Worm (Caenorhabditis elegans) whole organism, L4 larva: ENCODE measurements around the gene inx-10.

Experiments
- D1046.2 ChIP-seq: fragments of 200-800 bp; sonication (Bioruptor generic); IDR thresholded peaks from 2 replicates; pipeline ENCODE4 v1.3.6; 2022; ENCODE audit warnings: missing genetic modification characterization, missing compliant biosample characterization
- F44E2.7 ChIP-seq: fragments of 200-800 bp; sonication (Bioruptor generic); IDR thresholded peaks from 2 replicates; pipeline ENCODE4 v2.1.2; 2022; ENCODE audit warnings: missing genetic modification characterization, missing compliant biosample characterization
- F49E8.2 ChIP-seq: sonication (generic microtip); optimal IDR thresholded peaks from 2 replicates; lab custom pipeline; 2016; ENCODE audit warnings: missing compliant biosample characterization, mild to moderate bottlenecking, missing genetic modification characterization, borderline replicate concordance
- R02D3.7 ChIP-seq: fragments of 150-350 bp; sonication (generic microtip); optimal IDR thresholded peaks from 3 replicates; lab custom pipeline; 2014; ENCODE audit warnings: missing biosample characterization, missing genetic modification characterization
- T26A8.4 ChIP-seq: fragments of 200-800 bp; sonication (Bioruptor generic); IDR thresholded peaks from 2 replicates; pipeline ENCODE4 v1.3.6; 2022; ENCODE audit warnings: missing genetic modification characterization, missing compliant biosample characterization
- Y105C5A.15 ChIP-seq: fragments of 200-800 bp; sonication (Bioruptor generic); IDR thresholded peaks from 2 replicates; pipeline ENCODE4 v1.3.6; 2022; ENCODE audit warnings: missing genetic modification characterization, missing compliant biosample characterization
- Y5F2A.4 ChIP-seq: fragments of 200-800 bp; sonication (Bioruptor generic); optimal IDR thresholded peaks from 2 replicates; lab custom pipeline; 2018; ENCODE audit warnings: mild to moderate bottlenecking, missing genetic modification characterization, missing compliant biosample characterization
- Y75B8A.6 ChIP-seq: fragments of 200-800 bp; sonication (Bioruptor generic); IDR thresholded peaks from 2 replicates; pipeline ENCODE4 v1.3.6; 2022; ENCODE audit warnings: missing genetic modification reagents, missing genetic modification characterization, missing compliant biosample characterization
- ZK546.5 ChIP-seq, 2 experiments: sonication (generic microtip); optimal IDR thresholded peaks; 2 replicates each; lab custom pipeline; 2017; ENCODE audit warnings: missing biosample characterization in 2 of 2, missing genetic modification characterization in 2 of 2
- aha-1 ChIP-seq: fragments of 150-350 bp; peaks from one replicate; lab custom pipeline; 2014; ENCODE audit warnings: missing biosample characterization, missing genetic modification characterization
- ama-1 ChIP-seq: fragments of 150-350 bp; optimal IDR thresholded peaks from 2 replicates; lab custom pipeline; 2014; ENCODE audit warnings: inconsistent platforms, mixed read lengths
- arid-1 ChIP-seq: fragments of 200-800 bp; sonication (Bioruptor generic); conservative IDR thresholded peaks from 2 replicates; pipeline ENCODE4 v1.3.6; 2022; ENCODE audit warnings: missing genetic modification reagents, missing genetic modification characterization, missing compliant biosample characterization
- ceh-62 ChIP-seq: sonication (generic microtip); optimal IDR thresholded peaks from 2 replicates; lab custom pipeline; 2017; ENCODE audit warnings: missing biosample characterization, missing genetic modification characterization
- ces-1 ChIP-seq: fragments of 150-350 bp; sonication (generic microtip); optimal IDR thresholded peaks from 4 replicates; lab custom pipeline; 2014; ENCODE audit warnings: missing biosample characterization, missing genetic modification reagents, missing genetic modification characterization
- cey-2 ChIP-seq: sonication (generic microtip); optimal IDR thresholded peaks from 3 replicates; lab custom pipeline; 2017; ENCODE audit warnings: missing genetic modification characterization, mild to moderate bottlenecking, missing compliant biosample characterization, antibody characterized with exemption, borderline replicate concordance; ENCODE audit not compliant: insufficient read depth
- daf-12 ChIP-seq: fragments of 150-350 bp; optimal IDR thresholded peaks from 2 replicates; lab custom pipeline; 2014; ENCODE audit warnings: missing biosample characterization, missing genetic modification reagents, missing genetic modification characterization
- hlh-11 ChIP-seq: fragments of 200-800 bp; sonication (Bioruptor generic); optimal IDR thresholded peaks from 2 replicates; lab custom pipeline; 2018; ENCODE audit warnings: mild to moderate bottlenecking, missing genetic modification characterization, missing compliant biosample characterization
- hlh-30 ChIP-seq: sonication (generic microtip); optimal IDR thresholded peaks from 2 replicates; lab custom pipeline; 2017; ENCODE audit warnings: antibody characterized with exemption, mild to moderate bottlenecking, missing genetic modification characterization, missing compliant biosample characterization; ENCODE audit not compliant: insufficient read depth
- lim-7 ChIP-seq: fragments of 200-800 bp; sonication (Bioruptor generic); IDR thresholded peaks from 2 replicates; pipeline ENCODE4 v1.3.6; 2022; ENCODE audit warnings: missing genetic modification characterization, missing compliant biosample characterization
- lin-39 ChIP-seq: fragments of 150-350 bp; optimal IDR thresholded peaks from 2 replicates; lab custom pipeline; 2014; ENCODE audit warnings: missing biosample characterization, missing genetic modification reagents, missing genetic modification characterization
- madf-5 ChIP-seq, 2 experiments: fragments of 200-800 bp; sonication (Bioruptor generic); IDR thresholded peaks; 2 replicates each; pipeline ENCODE4 v1.3.6; 2022; ENCODE audit warnings: missing compliant biosample characterization in 2 of 2, missing genetic modification characterization in 2 of 2
- madf-9 ChIP-seq: fragments of 200-800 bp; sonication (Bioruptor generic); conservative IDR thresholded peaks from 2 replicates; pipeline ENCODE4 v1.3.6; 2022; ENCODE audit warnings: missing genetic modification reagents, missing genetic modification characterization, missing compliant biosample characterization
- mdl-1 ChIP-seq, 2 experiments: fragments of 150-350 bp in 1 of 2; sonication (generic microtip) in 1 of 2; optimal IDR thresholded peaks; 2 replicates each; lab custom pipeline; 2014 to 2017; ENCODE audit warnings: missing biosample characterization in 2 of 2, missing genetic modification characterization in 2 of 2
- mep-1 ChIP-seq: fragments of 150-350 bp; sonication (generic microtip); optimal IDR thresholded peaks from 3 replicates; lab custom pipeline; 2014; ENCODE audit warnings: missing biosample characterization, missing genetic modification characterization
- nhr-10 ChIP-seq: fragments of 150-350 bp; optimal IDR thresholded peaks from 2 replicates; lab custom pipeline; 2014; ENCODE audit warnings: missing biosample characterization, missing genetic modification characterization
- nhr-11 ChIP-seq: fragments of 150-350 bp; optimal IDR thresholded peaks from 2 replicates; lab custom pipeline; 2014; ENCODE audit warnings: missing biosample characterization, missing genetic modification characterization
- nhr-25 ChIP-seq: sonication (generic microtip); optimal IDR thresholded peaks from 2 replicates; lab custom pipeline; 2017; ENCODE audit warnings: missing genetic modification characterization, mild to moderate bottlenecking, missing compliant biosample characterization, antibody characterized with exemption, moderate library complexity, borderline replicate concordance; ENCODE audit not compliant: insufficient read depth
- nhr-28 ChIP-seq: fragments of 150-350 bp; optimal IDR thresholded peaks from 2 replicates; lab custom pipeline; 2014; ENCODE audit warnings: missing biosample characterization, missing genetic modification characterization
- nhr-41 ChIP-seq: fragments of 200-800 bp; sonication (Bioruptor generic); IDR thresholded peaks from 2 replicates; pipeline ENCODE4 v1.3.6; 2022; ENCODE audit warnings: missing genetic modification reagents, missing genetic modification characterization, missing compliant biosample characterization
- nhr-42 ChIP-seq: fragments of 200-800 bp; sonication (Bioruptor generic); IDR thresholded peaks from 2 replicates; pipeline ENCODE4 v1.3.6; 2022; ENCODE audit warnings: missing genetic modification characterization, missing compliant biosample characterization
- nhr-48 ChIP-seq: sonication (generic microtip); optimal IDR thresholded peaks from 2 replicates; lab custom pipeline; 2016; ENCODE audit warnings: mild to moderate bottlenecking, missing genetic modification characterization, missing compliant biosample characterization
- nhr-76 ChIP-seq: fragments of 150-350 bp; optimal IDR thresholded peaks from 2 replicates; lab custom pipeline; 2014; ENCODE audit warnings: missing biosample characterization, missing genetic modification characterization
- pha-4 ChIP-seq, 2 experiments: fragments of 150-350 bp in 1 of 2; fragments of 200-800 bp in 1 of 2; sonication (Bioruptor generic) in 1 of 2; IDR thresholded peaks in 1 of 2; optimal IDR thresholded peaks in 1 of 2; 2 replicates each; pipeline versions ENCODE4 v1.3.6 to Lab custom; 2014 to 2022; ENCODE audit warnings: missing genetic modification characterization in 2 of 2, missing genetic modification reagents in 2 of 2, missing biosample characterization in 1 of 2, missing compliant biosample characterization in 1 of 2
- php-3 ChIP-seq: fragments of 200-800 bp; sonication (Bioruptor generic); IDR thresholded peaks from 2 replicates; pipeline ENCODE4 v1.3.6; 2022; ENCODE audit warnings: missing genetic modification reagents, missing genetic modification characterization, missing compliant biosample characterization
- rbr-2 ChIP-seq: sonication (generic microtip); optimal IDR thresholded peaks from 2 replicates; lab custom pipeline; 2016; ENCODE audit warnings: missing genotype, missing genetic modification characterization, missing compliant biosample characterization
- set-16 ChIP-seq: fragments of 200-800 bp; sonication (Bioruptor generic); IDR thresholded peaks from 2 replicates; pipeline ENCODE4 v1.3.6; 2022; ENCODE audit warnings: missing genetic modification reagents, missing genetic modification characterization, missing compliant biosample characterization
- skn-1 ChIP-seq: fragments of 150-350 bp; optimal IDR thresholded peaks from 2 replicates; lab custom pipeline; 2014; ENCODE audit warnings: missing biosample characterization, missing genetic modification characterization
- snpc-1.2 ChIP-seq: fragments of 200-800 bp; sonication (Bioruptor generic); IDR thresholded peaks from 2 replicates; pipeline ENCODE4 v1.3.6; 2022; ENCODE audit warnings: missing genetic modification reagents, missing genetic modification characterization, missing compliant biosample characterization
- spr-3 ChIP-seq: fragments of 200-800 bp; sonication (Bioruptor generic); optimal IDR thresholded peaks from 2 replicates; lab custom pipeline; 2018; ENCODE audit warnings: mild to moderate bottlenecking, missing genetic modification characterization, missing compliant biosample characterization
- unc-62 ChIP-seq, 3 experiments: fragments of 150-350 bp in 1 of 3; sonication (generic microtip); optimal IDR thresholded peaks in 2 of 3; peaks in 1 of 3; 1 replicate in 1 of 3; 2 replicates in 2 of 3; lab custom pipeline; 2014 to 2017; ENCODE audit warnings: missing biosample characterization in 3 of 3, missing genetic modification characterization in 3 of 3, missing genetic modification reagents in 3 of 3, missing genotype in 1 of 3
- vab-7 ChIP-seq: fragments of 200-800 bp; sonication (Bioruptor generic); IDR thresholded peaks from 2 replicates; pipeline ENCODE4 v1.3.6; 2022; ENCODE audit warnings: missing genetic modification reagents, missing genetic modification characterization, missing compliant biosample characterization
- zag-1 ChIP-seq: fragments of 150-350 bp; optimal IDR thresholded peaks from 2 replicates; lab custom pipeline; 2014; ENCODE audit warnings: missing biosample characterization, missing genetic modification characterization

Gene inx-10

DNA sequence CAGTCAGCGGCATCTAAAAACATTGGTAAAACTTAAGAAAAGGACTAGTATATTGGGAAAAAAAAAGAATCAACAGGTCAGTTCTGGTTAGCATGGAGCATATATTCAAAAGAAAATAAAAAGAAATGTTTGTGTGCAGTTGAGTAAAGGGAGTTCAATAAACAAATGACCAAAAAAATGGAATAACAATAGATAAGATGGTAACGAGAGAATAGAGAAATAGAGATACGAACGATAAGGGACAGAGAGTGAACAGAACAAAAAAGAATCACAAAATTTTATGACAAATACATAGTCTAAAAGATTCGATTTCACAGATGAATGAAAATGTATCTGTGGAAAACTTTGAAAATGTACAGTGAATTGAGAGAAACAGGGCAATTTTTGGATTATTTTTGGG, 34.3 kb downstream of the inx-10 start, which contains the start of gene gad-3 (continued):
- TF ChIP-seq madf-9 (GFP tag; lab: Robert Waterston, UW), result no peak
- TF ChIP-seq arid-1 (GFP tag; lab: Robert Waterston, UW), result no peak
- no peak for TF ChIP-seq Y105C5A.15 (GFP tag; lab: Robert Waterston, UW)
- TF ChIP-seq ces-1 (GFP tag; lab: Kevin White, UChicago), result no peak
- no peak for TF ChIP-seq mdl-1 (tag; optimal IDR thresholded peaks at IDR 0.05; lab: Kevin White, UChicago)
- TF ChIP-seq set-16 (GFP tag; lab: Robert Waterston, UW), result no peak

DNA sequence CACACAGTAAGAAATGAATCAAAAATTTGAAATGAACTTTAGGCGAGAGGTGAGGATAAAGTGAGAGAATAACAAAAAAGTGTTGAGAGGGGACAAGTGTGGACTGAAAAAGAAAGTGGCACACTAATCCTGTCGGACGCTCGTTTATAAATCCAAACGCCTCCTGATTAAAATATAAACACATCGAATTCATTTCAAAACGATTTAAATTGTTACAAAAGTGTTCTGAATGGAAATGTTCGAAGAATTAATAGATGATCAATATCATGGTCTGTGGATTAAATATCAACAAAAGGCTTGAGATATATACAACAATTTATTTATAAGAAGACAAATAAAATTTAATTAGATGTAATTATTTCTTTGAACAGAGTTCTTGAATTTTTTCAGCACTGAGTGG, 39.2 kb downstream of the inx-10 start, which contains the start of gene B0222.11:
Gene B0222.11 (minus strand): TSS at position 101 of the 400 bp plus-strand sequence.
- no peak for TF ChIP-seq hlh-11

DNA sequence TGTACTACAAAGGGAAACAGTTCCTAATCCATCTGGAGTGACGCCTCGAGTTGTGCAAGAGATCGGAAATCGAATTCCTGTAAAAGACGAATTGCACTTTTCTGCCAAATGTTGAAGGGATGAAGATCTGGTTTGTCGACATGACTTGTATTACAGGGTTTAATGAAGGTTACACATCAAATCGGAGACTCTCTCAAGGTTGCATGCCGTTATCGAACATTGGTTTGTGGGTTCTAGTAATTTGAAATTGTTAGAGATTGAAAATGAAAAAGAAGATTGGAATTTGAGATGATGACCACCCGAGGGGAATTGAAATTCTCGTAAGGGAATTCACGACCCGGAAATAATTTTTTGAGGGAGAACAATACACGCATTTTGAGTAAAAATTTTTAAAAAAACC, 41.0 kb downstream of the inx-10 start:
- peak in 1 of 2 experiments; percentile 89 for TF ChIP-seq unc-62 (GFP tag; optimal IDR thresholded peaks at IDR 0.05 in 1 of 2; lab: Kevin White, UChicago)
- no peak for TF ChIP-seq unc-62 (tag; optimal IDR thresholded peaks at IDR 0.05; lab: Kevin White, UChicago)
- peak; percentile 13 for TF ChIP-seq nhr-25 (tag; lab: Kevin White, UChicago)
- TF ChIP-seq mep-1, result no peak
- peak; percentile 22 for TF ChIP-seq aha-1 (tag; lab: Kevin White, UChicago)
- peak; percentile 19 for TF ChIP-seq nhr-28 (tag; lab: Kevin White, UChicago)
- TF ChIP-seq lin-39, result no peak

DNA sequence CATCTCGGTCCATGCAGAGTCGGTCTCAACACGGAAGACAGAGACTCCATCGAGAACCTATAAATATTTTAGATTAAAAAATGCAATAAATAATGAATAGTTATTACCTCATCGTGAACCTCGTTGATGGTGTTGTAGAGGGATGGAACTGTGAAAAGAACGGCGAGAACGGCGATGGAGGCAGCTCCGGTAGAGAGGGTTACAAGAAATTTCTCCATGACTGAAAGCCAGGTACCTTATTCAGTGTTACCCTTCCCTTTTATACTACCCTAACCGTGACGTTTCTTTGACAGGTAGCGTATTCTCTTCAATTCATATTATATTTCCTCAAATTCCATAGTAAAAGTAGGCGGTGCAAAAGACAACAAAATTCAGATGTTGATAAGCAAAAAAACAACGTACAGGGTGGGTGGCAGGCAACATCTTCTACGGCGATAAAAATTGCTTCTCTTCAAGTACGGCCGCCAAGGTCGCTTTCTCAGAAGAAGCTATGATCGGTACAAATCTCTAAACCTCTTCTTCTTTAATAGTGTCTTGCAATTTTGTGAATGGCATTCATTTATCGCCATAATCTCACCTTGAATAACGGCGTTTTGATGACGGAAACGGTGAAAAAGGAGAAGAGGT, 42.1 kb downstream of the inx-10 start, which contains the start of gene col-10:
Gene col-10 (minus strand): TSS at position 235 of the 627 bp plus-strand sequence.
- no peak for TF ChIP-seq R02D3.7
- no peak for TF ChIP-seq pha-4 (GFP tag; IDR thresholded peaks at IDR 0.05; lab: Robert Waterston, UW)
- no peak for TF ChIP-seq pha-4 (tag; optimal IDR thresholded peaks at IDR 0.05; lab: Kevin White, UChicago)
- TF ChIP-seq unc-62 (GFP tag; optimal IDR thresholded peaks at IDR 0.05 in 1 of 2; lab: Kevin White, UChicago), result peak in 1 of 2 experiments; percentile 66
- TF ChIP-seq unc-62 (tag; optimal IDR thresholded peaks at IDR 0.05; lab: Kevin White, UChicago), result no peak
- no peak for TF ChIP-seq madf-5 (GFP tag; IDR thresholded peaks at IDR 0.05; lab: Robert Waterston, UW)
- TF ChIP-seq cey-2 (tag; lab: Kevin White, UChicago), result no peak
- TF ChIP-seq nhr-10, result no peak
- TF ChIP-seq vab-7 (GFP tag; lab: Robert Waterston, UW), result no peak
- TF ChIP-seq snpc-1.2, result peak; percentile 35; the same call in 1 of the 2 replicates
- no peak for TF ChIP-seq spr-3 (GFP tag; lab: Kevin White, UChicago)
- 0 out of 2 replicates have a peak, but pooled peaks have one; percentile 33 for TF ChIP-seq T26A8.4
- TF ChIP-seq mep-1, result peak; percentile 3
- TF ChIP-seq ceh-62 (tag; lab: Kevin White, UChicago), result no peak
- no peak for TF ChIP-seq zag-1 (tag; lab: Kevin White, UChicago)
- no peak for TF ChIP-seq nhr-11 (tag; lab: Kevin White, UChicago)
- peak; percentile 6 for TF ChIP-seq hlh-11
- no peak for TF ChIP-seq F49E8.2 (tag; lab: Kevin White, UChicago)
- no peak for TF ChIP-seq nhr-48 (tag; lab: Kevin White, UChicago)
- TF ChIP-seq ZK546.5 (tag; optimal IDR thresholded peaks at IDR 0.05; lab: Kevin White, UChicago), result no peak
- no peak for TF ChIP-seq daf-12
- no peak for TF ChIP-seq aha-1 (tag; lab: Kevin White, UChicago)
- TF ChIP-seq skn-1 (tag; lab: Kevin White, UChicago), result no peak
- no peak for TF ChIP-seq F44E2.7 (GFP tag; lab: Robert Waterston, UW)
- TF ChIP-seq nhr-25 (tag; lab: Kevin White, UChicago), result peak; percentile 76
- TF ChIP-seq nhr-28 (tag; lab: Kevin White, UChicago), result peak; percentile 41
- TF ChIP-seq Y5F2A.4 (GFP tag; lab: Kevin White, UChicago), result no peak
- 0 out of 2 replicates have a peak, but pooled peaks have one; percentile 18 for TF ChIP-seq nhr-42 (GFP tag; lab: Robert Waterston, UW)
- peak; percentile 95 for TF ChIP-seq ama-1 (lab: Kevin White, UChicago)
- no peak for TF ChIP-seq D1046.2
- no peak for TF ChIP-seq nhr-76
- no peak for TF ChIP-seq rbr-2 (tag; lab: Kevin White, UChicago)
- no peak for TF ChIP-seq lim-7 (GFP tag; lab: Robert Waterston, UW)
- no peak for TF ChIP-seq Y75B8A.6
- TF ChIP-seq php-3, result no peak
- no peak for TF ChIP-seq nhr-41
- no peak for TF ChIP-seq hlh-30
